Worm (Caenorhabditis elegans) whole organism, L2 larva: Measurements from ENCODE around the gene mboa-3.
A peak's percentile ranks its signal among the peaks of the same experiment; 100 is the strongest.

ENCODE experiments used
- F13H6.1 ChIP-seq: sonication (generic microtip); optimal IDR thresholded peaks from 2 replicates; lab custom pipeline; 2016; ENCODE audit warnings: missing genetic modification characterization, missing compliant biosample characterization
- alr-1 ChIP-seq: fragments of 150-350 bp; optimal IDR thresholded peaks from 2 replicates; lab custom pipeline; 2014; ENCODE audit warnings: missing biosample characterization, missing genetic modification characterization
- aly-2 ChIP-seq: fragments of 150-350 bp; optimal IDR thresholded peaks from 2 replicates; lab custom pipeline; 2014; ENCODE audit warnings: missing biosample characterization, missing genetic modification characterization
- blmp-1 ChIP-seq: sonication (generic microtip); optimal IDR thresholded peaks from 2 replicates; lab custom pipeline; 2017; ENCODE audit warnings: missing genetic modification characterization, mild to moderate bottlenecking, missing compliant biosample characterization, antibody characterized with exemption, moderate library complexity; ENCODE audit not compliant: insufficient read depth
- mdl-1 ChIP-seq, 2 experiments: fragments of 150-350 bp in 1 of 2; sonication (generic microtip) in 1 of 2; optimal IDR thresholded peaks; 2 replicates each; lab custom pipeline; 2017; ENCODE audit warnings: missing biosample characterization in 2 of 2, missing genetic modification characterization in 2 of 2
- nhr-21 ChIP-seq: fragments of 150-350 bp; optimal IDR thresholded peaks from 2 replicates; lab custom pipeline; 2014; ENCODE audit warnings: missing biosample characterization, missing genetic modification characterization
- nhr-77 ChIP-seq: fragments of 150-350 bp; optimal IDR thresholded peaks from 2 replicates; lab custom pipeline; 2014; ENCODE audit warnings: missing biosample characterization, missing genetic modification characterization
- skn-1 ChIP-seq: sonication (generic microtip); optimal IDR thresholded peaks from 2 replicates; lab custom pipeline; 2017; ENCODE audit warnings: missing biosample characterization, missing genetic modification characterization
- snpc-4 ChIP-seq: fragments of 150-350 bp; optimal IDR thresholded peaks from 2 replicates; lab custom pipeline; 2014; ENCODE audit warnings: missing biosample characterization, missing genetic modification characterization
- unc-39 ChIP-seq: fragments of 150-350 bp; optimal IDR thresholded peaks from 2 replicates; lab custom pipeline; 2014; ENCODE audit warnings: missing biosample characterization, missing genetic modification characterization
- unc-62 ChIP-seq: fragments of 150-350 bp; optimal IDR thresholded peaks from 2 replicates; lab custom pipeline; 2014; ENCODE audit warnings: missing biosample characterization, missing genetic modification reagents, missing genetic modification characterization

ce11 chrX:5517844-5518243, 4.8 kb downstream of the mboa-3 start:
- no peak for TF ChIP-seq F13H6.1 (tag; lab: Kevin White, UChicago)
- TF ChIP-seq unc-62 = no peak
- TF ChIP-seq blmp-1 (tag; lab: Kevin White, UChicago) = peak; percentile 15
- no peak for TF ChIP-seq unc-39 (tag; lab: Kevin White, UChicago)
- TF ChIP-seq snpc-4 = no peak
- no peak for TF ChIP-seq nhr-77 (tag; lab: Kevin White, UChicago)
- TF ChIP-seq aly-2 = no peak
- TF ChIP-seq nhr-21 (tag; lab: Kevin White, UChicago) = no peak
- TF ChIP-seq alr-1 = no peak
- no peak for TF ChIP-seq skn-1 (tag; lab: Kevin White, UChicago)
- no peak for TF ChIP-seq mdl-1 (tag; optimal IDR thresholded peaks at IDR 0.05; lab: Kevin White, UChicago)
